Worm (Caenorhabditis elegans): ENCODE results near the gene C28H8.2.

C28H8.2 gene

ce11 chrIII:5939453-5940296, 19.6 kb downstream of the C28H8.2 start, which contains the start of gene ubq-1:
TSS of gene ubq-1 (plus strand) at chrIII:5940254.
- TF ChIP-seq nhr-76 (tag; optimal IDR thresholded peaks at IDR 0.05) (no peak), lim-7 (GFP tag; IDR thresholded peaks at IDR 0.05) (0 out of 2 replicates have a peak, but pooled peaks have one; percentile 42), ctbp-1 (GFP tag; IDR thresholded peaks at IDR 0.05) (peak; percentile 51), hlh-30 (tag; optimal IDR thresholded peaks at IDR 0.05; ENCODE audit: insufficient read depth) (peak; percentile 92), jun-1 (tag; optimal IDR thresholded peaks at IDR 0.05) (no peak), mep-1 (tag; optimal IDR thresholded peaks at IDR 0.05) (peak; percentile 19), mxl-2 (GFP tag; conservative IDR thresholded peaks at IDR 0.05) (no peak), egl-43 (GFP tag; IDR thresholded peaks at IDR 0.05) (peak; percentile 37; the same call in 1 of the 2 replicates), fos-1 (tag; optimal IDR thresholded peaks at IDR 0.05) (no peak), aly-2 (tag; optimal IDR thresholded peaks at IDR 0.05) (no peak), fkh-10 (GFP tag; optimal IDR thresholded peaks at IDR 0.05) (no peak), aha-1 (tag) (peak; percentile 48), F49E8.2 (tag; optimal IDR thresholded peaks at IDR 0.05; ENCODE audit: borderline replicate concordance) (no peak), ZK337.2 (GFP tag; IDR thresholded peaks at IDR 0.05) (no peak), nhr-102 (tag; optimal IDR thresholded peaks at IDR 0.05) (no peak), php-3 (GFP tag; IDR thresholded peaks at IDR 0.05) (no peak), gei-8 (GFP tag; optimal IDR thresholded peaks at IDR 0.05) (no peak), saeg-2 (GFP tag; IDR thresholded peaks at IDR 0.05) (no peak), pqm-1 (tag; optimal IDR thresholded peaks at IDR 0.05) (no peak), snpc-4 (tag; optimal IDR thresholded peaks at IDR 0.05) (no peak), arid-1 (GFP tag; conservative IDR thresholded peaks at IDR 0.05) (0 out of 2 replicates have a peak, but pooled peaks have one; percentile 3), ces-1 (GFP tag; optimal IDR thresholded peaks at IDR 0.05) (no peak), egl-27 (tag; optimal IDR thresholded peaks at IDR 0.05) (no peak), zag-1 (tag; optimal IDR thresholded peaks at IDR 0.05) (no peak), ZK546.5 (tag; optimal IDR thresholded peaks at IDR 0.05) (no peak), F10B5.3 (tag; optimal IDR thresholded peaks at IDR 0.05) (no peak), pha-4 (GFP tag; IDR thresholded peaks at IDR 0.05) (peak; percentile 27; the same call in 1 of the 2 replicates), pha-4 (tag; optimal IDR thresholded peaks at IDR 0.05) (no peak), ceh-82 (tag; optimal IDR thresholded peaks at IDR 0.05) (no peak), duxl-1 (tag; optimal IDR thresholded peaks at IDR 0.05; ENCODE audit: poor library complexity) (no peak), F26F4.8 (GFP tag; conservative IDR thresholded peaks at IDR 0.05) (no peak), ztf-7 (tag; optimal IDR thresholded peaks at IDR 0.05) (peak; percentile 12), ceh-32 (tag; optimal IDR thresholded peaks at IDR 0.05; ENCODE audit: poor library complexity) (no peak), dmd-8 (GFP tag; IDR thresholded peaks at IDR 0.05) (no peak), T26A8.4 (GFP tag; IDR thresholded peaks at IDR 0.05) (peak; percentile 25), ceh-20 (GFP tag; IDR thresholded peaks at IDR 0.05) (no peak), spr-1 (tag; optimal IDR thresholded peaks at IDR 0.05) (no peak), mes-2 (tag; optimal IDR thresholded peaks at IDR 0.05; ENCODE audit: poor library complexity, severe bottlenecking) (peak; percentile 10), tra-1 (GFP tag; IDR thresholded peaks at IDR 0.05) (no peak), lin-29 (GFP tag; IDR thresholded peaks at IDR 0.05) (peak; percentile 50; the same call in 1 of the 2 replicates), F44E2.7 (GFP tag; IDR thresholded peaks at IDR 0.05) (no peak), nhr-25 (tag; optimal IDR thresholded peaks at IDR 0.05; ENCODE audit: borderline replicate concordance, insufficient read depth) (no peak), nhr-48 (tag; optimal IDR thresholded peaks at IDR 0.05) (no peak), hmg-1.1 (GFP tag; IDR thresholded peaks at IDR 0.05) (no peak), nhr-41 (GFP tag; IDR thresholded peaks at IDR 0.05) (no peak), Y5F2A.4 (GFP tag; optimal IDR thresholded peaks at IDR 0.05) (no peak), madf-9 (GFP tag; conservative IDR thresholded peaks at IDR 0.05) (no peak), ztf-11 (tag; optimal IDR thresholded peaks at IDR 0.05) (no peak), lin-1 (GFP tag; IDR thresholded peaks at IDR 0.05) (no peak), ceh-62 (tag; optimal IDR thresholded peaks at IDR 0.05) (no peak)
